Worm (Caenorhabditis elegans) whole organism, L4 larva: Measurements from ENCODE around the gene gipc-1.
A peak's percentile ranks its signal among the peaks of the same experiment; 100 is the strongest.

Source experiments
- D1046.2 ChIP-seq: fragments of 200-800 bp; sonication (Bioruptor generic); IDR thresholded peaks from 2 replicates; pipeline ENCODE4 v1.3.6; 2022; ENCODE audit warnings: missing genetic modification characterization, missing compliant biosample characterization
- F37D6.2 ChIP-seq: sonication (generic microtip); optimal IDR thresholded peaks from 2 replicates; lab custom pipeline; 2016; ENCODE audit warnings: mild to moderate bottlenecking, missing genetic modification characterization, missing compliant biosample characterization
- R02D3.7 ChIP-seq: fragments of 150-350 bp; sonication (generic microtip); optimal IDR thresholded peaks from 3 replicates; lab custom pipeline; 2014; ENCODE audit warnings: missing biosample characterization, missing genetic modification characterization
- T20F7.1 ChIP-seq: fragments of 200-800 bp; sonication (Bioruptor generic); optimal IDR thresholded peaks from 2 replicates; lab custom pipeline; 2018; ENCODE audit warnings: mild to moderate bottlenecking, missing genetic modification characterization, missing compliant biosample characterization
- T26A8.4 ChIP-seq: fragments of 200-800 bp; sonication (Bioruptor generic); IDR thresholded peaks from 2 replicates; pipeline ENCODE4 v1.3.6; 2022; ENCODE audit warnings: missing genetic modification characterization, missing compliant biosample characterization
- Y48G9A.11 ChIP-seq: fragments of 200-800 bp; sonication (Bioruptor generic); IDR thresholded peaks from 2 replicates; pipeline ENCODE4 v1.3.6; 2022; ENCODE audit warnings: missing genetic modification reagents, missing genetic modification characterization, missing compliant biosample characterization
- Y5F2A.4 ChIP-seq: fragments of 200-800 bp; sonication (Bioruptor generic); optimal IDR thresholded peaks from 2 replicates; lab custom pipeline; 2018; ENCODE audit warnings: mild to moderate bottlenecking, missing genetic modification characterization, missing compliant biosample characterization
- ZK337.2 ChIP-seq: fragments of 200-800 bp; sonication (Bioruptor generic); IDR thresholded peaks from 2 replicates; pipeline ENCODE4 v1.3.6; 2022; ENCODE audit warnings: missing genetic modification reagents, missing genetic modification characterization, missing compliant biosample characterization
- ZK546.5 ChIP-seq, 2 experiments: sonication (generic microtip); optimal IDR thresholded peaks; 2 replicates each; lab custom pipeline; 2017; ENCODE audit warnings: missing biosample characterization in 2 of 2, missing genetic modification characterization in 2 of 2
- aha-1 ChIP-seq: fragments of 150-350 bp; peaks from one replicate; lab custom pipeline; 2014; ENCODE audit warnings: missing biosample characterization, missing genetic modification characterization
- ama-1 ChIP-seq: fragments of 150-350 bp; optimal IDR thresholded peaks from 2 replicates; lab custom pipeline; 2014; ENCODE audit warnings: inconsistent platforms, mixed read lengths
- arid-1 ChIP-seq: fragments of 200-800 bp; sonication (Bioruptor generic); conservative IDR thresholded peaks from 2 replicates; pipeline ENCODE4 v1.3.6; 2022; ENCODE audit warnings: missing genetic modification reagents, missing genetic modification characterization, missing compliant biosample characterization
- attf-4 ChIP-seq: sonication (generic microtip); optimal IDR thresholded peaks from 3 replicates; lab custom pipeline; 2017; ENCODE audit warnings: missing biosample characterization, missing genetic modification characterization
- ceh-32 ChIP-seq: sonication (generic microtip); optimal IDR thresholded peaks from 2 replicates; lab custom pipeline; 2016; ENCODE audit warnings: mild to moderate bottlenecking, missing genetic modification characterization, missing compliant biosample characterization; ENCODE audit not compliant: poor library complexity
- ces-1 ChIP-seq: fragments of 150-350 bp; sonication (generic microtip); optimal IDR thresholded peaks from 4 replicates; lab custom pipeline; 2014; ENCODE audit warnings: missing biosample characterization, missing genetic modification reagents, missing genetic modification characterization
- ctbp-1 ChIP-seq: fragments of 200-800 bp; sonication (Bioruptor generic); IDR thresholded peaks from 2 replicates; pipeline ENCODE4 v1.3.6; 2022; ENCODE audit warnings: missing genetic modification reagents, missing genetic modification characterization, missing compliant biosample characterization
- daf-19 ChIP-seq: fragments of 200-800 bp; sonication (Bioruptor generic); conservative IDR thresholded peaks from 2 replicates; pipeline ENCODE4 v1.3.6; 2022; ENCODE audit warnings: missing genetic modification characterization, missing compliant biosample characterization
- dmd-6 ChIP-seq: fragments of 200-800 bp; sonication (Bioruptor generic); IDR thresholded peaks from 2 replicates; pipeline ENCODE4 v1.3.6; 2022; ENCODE audit warnings: missing genetic modification reagents, missing genetic modification characterization, missing compliant biosample characterization
- dpl-1 ChIP-seq: fragments of 150-350 bp; optimal IDR thresholded peaks from 2 replicates; lab custom pipeline; 2014; ENCODE audit warnings: missing biosample characterization, missing genetic modification reagents, missing genetic modification characterization
- duxl-1 ChIP-seq: sonication (generic microtip); optimal IDR thresholded peaks from 2 replicates; lab custom pipeline; 2016; ENCODE audit warnings: mild to moderate bottlenecking, missing genetic modification characterization, moderate library complexity, missing compliant biosample characterization; ENCODE audit not compliant: poor library complexity
- hlh-30 ChIP-seq: sonication (generic microtip); optimal IDR thresholded peaks from 2 replicates; lab custom pipeline; 2017; ENCODE audit warnings: antibody characterized with exemption, mild to moderate bottlenecking, missing genetic modification characterization, missing compliant biosample characterization; ENCODE audit not compliant: insufficient read depth
- hmg-1.1 ChIP-seq: fragments of 200-800 bp; sonication (Bioruptor generic); IDR thresholded peaks from 2 replicates; pipeline ENCODE4 v1.3.6; 2022; ENCODE audit warnings: missing genetic modification reagents, missing genetic modification characterization, missing compliant biosample characterization
- jun-1 ChIP-seq: fragments of 150-350 bp; optimal IDR thresholded peaks from 2 replicates; lab custom pipeline; 2014; ENCODE audit warnings: missing biosample characterization, missing genetic modification reagents, missing genetic modification characterization
- lim-7 ChIP-seq: fragments of 200-800 bp; sonication (Bioruptor generic); IDR thresholded peaks from 2 replicates; pipeline ENCODE4 v1.3.6; 2022; ENCODE audit warnings: missing genetic modification characterization, missing compliant biosample characterization
- lin-1 ChIP-seq: fragments of 200-800 bp; sonication (Bioruptor generic); IDR thresholded peaks from 2 replicates; pipeline ENCODE4 v1.3.6; 2022; ENCODE audit warnings: missing genetic modification reagents, missing genetic modification characterization, missing compliant biosample characterization
- lsy-2 ChIP-seq, 2 experiments: fragments of 150-350 bp in 1 of 2; sonication (generic microtip) in 1 of 2; optimal IDR thresholded peaks; 2 replicates each; lab custom pipeline; 2014 to 2017; ENCODE audit warnings: missing biosample characterization in 2 of 2, missing genetic modification characterization in 2 of 2
- madf-5 ChIP-seq, 2 experiments: fragments of 200-800 bp; sonication (Bioruptor generic); IDR thresholded peaks; 2 replicates each; pipeline ENCODE4 v1.3.6; 2022; ENCODE audit warnings: missing compliant biosample characterization in 2 of 2, missing genetic modification characterization in 2 of 2
- madf-9 ChIP-seq: fragments of 200-800 bp; sonication (Bioruptor generic); conservative IDR thresholded peaks from 2 replicates; pipeline ENCODE4 v1.3.6; 2022; ENCODE audit warnings: missing genetic modification reagents, missing genetic modification characterization, missing compliant biosample characterization
- mdl-1 ChIP-seq, 2 experiments: fragments of 150-350 bp in 1 of 2; sonication (generic microtip) in 1 of 2; optimal IDR thresholded peaks; 2 replicates each; lab custom pipeline; 2014 to 2017; ENCODE audit warnings: missing biosample characterization in 2 of 2, missing genetic modification characterization in 2 of 2
- mdt-29 ChIP-seq: fragments of 200-800 bp; sonication (Bioruptor generic); IDR thresholded peaks from 2 replicates; pipeline ENCODE4 v1.3.6; 2022; ENCODE audit warnings: missing genetic modification reagents, missing genetic modification characterization, missing compliant biosample characterization
- mep-1 ChIP-seq: fragments of 150-350 bp; sonication (generic microtip); optimal IDR thresholded peaks from 3 replicates; lab custom pipeline; 2014; ENCODE audit warnings: missing biosample characterization, missing genetic modification characterization
- mes-2 ChIP-seq: sonication (generic microtip); optimal IDR thresholded peaks from 2 replicates; lab custom pipeline; 2016; ENCODE audit warnings: missing genotype, mild to moderate bottlenecking, missing genetic modification characterization, missing compliant biosample characterization; ENCODE audit not compliant: poor library complexity, severe bottlenecking
- nhr-41 ChIP-seq: fragments of 200-800 bp; sonication (Bioruptor generic); IDR thresholded peaks from 2 replicates; pipeline ENCODE4 v1.3.6; 2022; ENCODE audit warnings: missing genetic modification reagents, missing genetic modification characterization, missing compliant biosample characterization
- saeg-2 ChIP-seq: fragments of 200-800 bp; sonication (Bioruptor generic); IDR thresholded peaks from 2 replicates; pipeline ENCODE4 v1.3.6; 2022; ENCODE audit warnings: missing genetic modification reagents, missing genetic modification characterization, missing compliant biosample characterization
- snpc-1.2 ChIP-seq: fragments of 200-800 bp; sonication (Bioruptor generic); IDR thresholded peaks from 2 replicates; pipeline ENCODE4 v1.3.6; 2022; ENCODE audit warnings: missing genetic modification reagents, missing genetic modification characterization, missing compliant biosample characterization
- snpc-4 ChIP-seq: fragments of 150-350 bp; optimal IDR thresholded peaks from 2 replicates; lab custom pipeline; 2014; ENCODE audit warnings: missing biosample characterization, missing genetic modification characterization
- spr-1 ChIP-seq: sonication (generic microtip); optimal IDR thresholded peaks from 2 replicates; lab custom pipeline; 2016; ENCODE audit warnings: mild to moderate bottlenecking, missing genetic modification characterization, missing compliant biosample characterization
- tag-97 ChIP-seq: fragments of 200-800 bp; sonication (Bioruptor generic); IDR thresholded peaks from 2 replicates; pipeline ENCODE4 v1.3.6; 2022; ENCODE audit warnings: missing genetic modification characterization, missing compliant biosample characterization
- tra-1 ChIP-seq: fragments of 200-800 bp; sonication (Bioruptor generic); IDR thresholded peaks from 2 replicates; pipeline ENCODE4 v1.3.6; 2022; ENCODE audit warnings: missing genetic modification reagents, missing genetic modification characterization, missing compliant biosample characterization
- unc-62 ChIP-seq, 3 experiments: fragments of 150-350 bp in 1 of 3; sonication (generic microtip); optimal IDR thresholded peaks in 2 of 3; peaks in 1 of 3; 1 replicate in 1 of 3; 2 replicates in 2 of 3; lab custom pipeline; 2014 to 2017; ENCODE audit warnings: missing biosample characterization in 3 of 3, missing genetic modification characterization in 3 of 3, missing genetic modification reagents in 3 of 3, missing genotype in 1 of 3
- zag-1 ChIP-seq: fragments of 150-350 bp; optimal IDR thresholded peaks from 2 replicates; lab custom pipeline; 2014; ENCODE audit warnings: missing biosample characterization, missing genetic modification characterization
- zfp-3 ChIP-seq: fragments of 200-800 bp; sonication (Bioruptor generic); conservative IDR thresholded peaks from 2 replicates; pipeline ENCODE4 v1.3.6; 2022; ENCODE audit warnings: missing genetic modification reagents, missing genetic modification characterization, missing compliant biosample characterization
- zip-11 ChIP-seq: fragments of 200-800 bp; sonication (Bioruptor generic); IDR thresholded peaks from 2 replicates; pipeline ENCODE4 v1.3.6; 2022; ENCODE audit warnings: missing genetic modification characterization, missing compliant biosample characterization
- ztf-7 ChIP-seq: fragments of 150-350 bp; optimal IDR thresholded peaks from 2 replicates; lab custom pipeline; 2014; ENCODE audit warnings: missing biosample characterization, missing genetic modification characterization

Gene gipc-1

DNA sequence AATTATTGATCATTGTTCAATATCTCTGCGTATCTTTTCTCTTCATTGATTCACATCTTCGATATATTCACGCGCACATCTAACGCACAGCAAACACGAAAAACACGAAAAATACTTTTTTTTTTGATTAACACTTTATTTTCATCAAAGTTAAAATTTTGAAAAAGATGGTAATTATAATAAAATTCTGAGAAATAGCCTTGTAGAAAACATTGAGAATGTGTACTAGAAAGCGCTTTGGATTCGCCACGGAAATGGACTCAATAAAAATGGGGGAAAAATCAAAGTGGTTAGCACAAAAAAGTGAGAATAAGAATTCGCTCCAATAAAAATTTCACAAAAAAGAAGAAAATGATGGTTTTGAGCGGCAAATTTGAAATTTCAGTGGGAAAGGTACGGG, 23.0 kb downstream of the gipc-1 start, which contains the start of gene F26F4.6 (continued):
- TF ChIP-seq mes-2 (tag; lab: Kevin White, UChicago) (no peak), duxl-1 (no peak)

DNA sequence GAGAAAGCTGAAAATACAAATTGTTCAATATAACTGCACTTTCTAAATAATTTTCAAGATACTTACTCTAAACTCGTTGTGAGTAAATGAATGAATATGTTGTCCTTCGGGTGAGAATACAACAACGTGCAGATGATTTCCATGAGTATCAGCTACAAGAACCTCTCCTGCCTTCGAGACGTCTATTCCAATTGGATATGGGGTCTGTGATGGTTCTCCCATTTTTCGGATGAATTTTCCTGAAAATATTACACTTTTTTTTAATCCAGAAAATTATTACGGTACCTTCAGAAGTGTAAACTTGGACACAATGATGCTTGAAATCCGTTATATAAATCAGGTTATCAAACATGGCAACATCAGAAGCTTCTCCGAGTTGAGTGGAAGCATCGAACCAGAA, 24.7 kb downstream of the gipc-1 start:
- TF ChIP-seq spr-1 (tag; lab: Kevin White, UChicago), result no peak
- no peak for TF ChIP-seq daf-19 (GFP tag; lab: Robert Waterston, UW)
- TF ChIP-seq hmg-1.1 (GFP tag; lab: Robert Waterston, UW), result no peak
- no peak for TF ChIP-seq ceh-32 (tag; lab: Kevin White, UChicago)
- no peak for TF ChIP-seq nhr-41 (GFP tag; lab: Robert Waterston, UW)
- TF ChIP-seq unc-62 (GFP tag; optimal IDR thresholded peaks at IDR 0.05 in 1 of 2; lab: Kevin White, UChicago), result peak in 1 of 2 experiments; percentile 91
- no peak for TF ChIP-seq unc-62 (tag; optimal IDR thresholded peaks at IDR 0.05; lab: Kevin White, UChicago)

DNA sequence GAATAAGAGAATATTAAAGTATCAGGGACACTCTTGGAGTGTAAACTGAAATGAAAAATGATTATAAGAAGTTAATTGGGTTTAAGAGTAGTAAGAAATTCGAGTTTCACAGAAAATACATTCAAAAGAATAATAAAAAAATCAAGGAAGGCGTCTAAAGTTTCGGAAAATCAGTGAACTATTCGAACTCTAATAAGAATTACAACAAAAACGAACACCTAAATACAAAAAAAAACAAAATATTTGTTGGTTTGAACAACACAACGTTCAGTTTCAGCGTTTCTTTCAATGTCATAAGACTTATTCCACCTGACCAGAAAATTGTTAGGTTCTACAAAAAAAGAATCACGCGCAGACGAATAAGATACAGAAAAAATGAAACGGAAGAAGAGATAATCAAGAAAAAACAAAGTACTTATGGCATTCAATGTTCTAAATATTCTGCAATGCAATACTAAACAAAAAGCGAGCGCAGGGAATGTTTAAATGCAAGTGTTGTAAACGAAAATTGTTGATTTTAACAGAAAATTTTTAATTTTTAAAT, 28.5 kb downstream of the gipc-1 start, which contains the start of gene nhl-2:
Gene nhl-2 (minus strand): TSS at position 51 of the 544 bp plus-strand sequence.
- no peak for TF ChIP-seq lin-1 (GFP tag; lab: Robert Waterston, UW)
- TF ChIP-seq nhr-41 (GFP tag; lab: Robert Waterston, UW), result no peak
- no peak for TF ChIP-seq snpc-1.2 (GFP tag; lab: Robert Waterston, UW)
- no peak for TF ChIP-seq snpc-4 (tag; lab: Kevin White, UChicago)
- TF ChIP-seq aha-1 (tag; lab: Kevin White, UChicago), result peak; percentile 50
- no peak for TF ChIP-seq zfp-3
- no peak for TF ChIP-seq lsy-2 (tag; optimal IDR thresholded peaks at IDR 0.05; lab: Kevin White, UChicago)
- TF ChIP-seq dmd-6 (GFP tag; lab: Robert Waterston, UW), result peak; percentile 5; the same call in 1 of the 2 replicates
- peak; percentile 76 for TF ChIP-seq hlh-30
- TF ChIP-seq D1046.2 (GFP tag; lab: Robert Waterston, UW), result no peak
- TF ChIP-seq jun-1 (tag; lab: Kevin White, UChicago), result no peak
- TF ChIP-seq dpl-1 (GFP tag; lab: Kevin White, UChicago), result no peak
- TF ChIP-seq T20F7.1 (GFP tag; lab: Kevin White, UChicago), result no peak
- TF ChIP-seq madf-9 (GFP tag; lab: Robert Waterston, UW), result no peak
- no peak for TF ChIP-seq tag-97 (GFP tag; lab: Robert Waterston, UW)
- TF ChIP-seq Y5F2A.4, result no peak
- TF ChIP-seq, all 104 proteins: peak for 3

DNA sequence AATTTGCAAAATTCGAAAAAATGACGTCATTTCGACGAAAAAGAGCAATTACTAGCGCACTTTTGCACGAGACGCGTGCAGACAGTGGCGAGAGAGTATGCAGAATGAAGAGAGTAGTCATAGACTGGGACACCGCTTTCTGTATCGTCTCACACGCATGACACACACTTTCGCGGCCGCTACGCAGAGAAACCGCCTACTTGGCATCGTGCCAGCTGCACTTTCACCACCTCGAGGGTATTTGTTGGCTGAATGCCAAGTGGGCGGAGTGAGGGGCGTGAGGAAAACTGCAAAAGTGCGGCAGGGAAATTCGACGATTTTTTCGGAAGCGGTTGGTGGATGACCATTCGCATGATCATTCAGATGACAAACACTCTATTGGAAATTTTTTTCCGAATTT, 29.1 kb downstream of the gipc-1 start:
- TF ChIP-seq snpc-1.2 (GFP tag; lab: Robert Waterston, UW) (peak; percentile 78), arid-1 (peak; percentile 95), attf-4 (tag; lab: Kevin White, UChicago) (no peak), spr-1 (tag; lab: Kevin White, UChicago) (peak; percentile 96), Y5F2A.4 (peak; percentile 85), T26A8.4 (GFP tag; lab: Robert Waterston, UW) (peak; percentile 98), zag-1 (tag; lab: Kevin White, UChicago) (peak; percentile 62), T20F7.1 (GFP tag; lab: Kevin White, UChicago) (peak; percentile 95), nhr-41 (GFP tag; lab: Robert Waterston, UW) (peak; percentile 99), mdl-1 (tag; optimal IDR thresholded peaks at IDR 0.05; lab: Kevin White, UChicago) (peak; percentile 79 to 99), mdt-29 (GFP tag; lab: Robert Waterston, UW) (peak; percentile 98), ZK337.2 (peak; percentile 81; the same call in 1 of the 2 replicates), saeg-2 (GFP tag; lab: Robert Waterston, UW) (peak; percentile 100), R02D3.7 (tag; lab: Kevin White, UChicago) (no peak), ctbp-1 (peak; percentile 99), ama-1 (lab: Kevin White, UChicago) (peak; percentile 68), ZK546.5 (tag; optimal IDR thresholded peaks at IDR 0.05; lab: Kevin White, UChicago) (peak in 1 of 2 experiments; percentile 59), zip-11 (no peak), tra-1 (GFP tag; lab: Robert Waterston, UW) (peak; percentile 99), Y48G9A.11 (peak; percentile 81), madf-5 (GFP tag; IDR thresholded peaks at IDR 0.05; lab: Robert Waterston, UW) (peak in 1 of 2 experiments; percentile 78; a peak in 1 of 4 replicates), mep-1 (peak; percentile 99), F37D6.2 (peak; percentile 97), ztf-7 (peak; percentile 74), ces-1 (GFP tag; lab: Kevin White, UChicago) (peak; percentile 70), lim-7 (peak; percentile 73)
